Fruit fly (Drosophila melanogaster) whole organism, embryonic: ENCODE results near the gene barc.
A peak's percentile ranks its signal among the peaks of the same experiment; 100 is the strongest.

Experiments
- BEAF-32 ChIP-seq: fragments of 200-800 bp; sonication (Bioruptor generic); optimal IDR thresholded peaks from 3 replicates; lab custom pipeline; 2017; ENCODE audit warnings: missing biosample characterization, missing genetic modification characterization, mild to moderate bottlenecking, moderate library complexity, missing genetic modification reagents
- CG12659 ChIP-seq: fragments of 200-800 bp; sonication (Bioruptor generic); optimal IDR thresholded peaks from 3 replicates; lab custom pipeline; 2017; ENCODE audit warnings: mild to moderate bottlenecking, missing biosample characterization, missing genetic modification reagents, missing genetic modification characterization
- CG15514 ChIP-seq: fragments of 200-800 bp; sonication (Bioruptor generic); optimal IDR thresholded peaks from 3 replicates; lab custom pipeline; 2017; ENCODE audit warnings: missing biosample characterization, missing genetic modification characterization, mild to moderate bottlenecking, moderate library complexity, missing genetic modification reagents
- CG17802 ChIP-seq: fragments of 200-800 bp; sonication (Bioruptor generic); optimal IDR thresholded peaks from 2 replicates; lab custom pipeline; 2018; ENCODE audit warnings: missing biosample characterization, mild to moderate bottlenecking, missing genetic modification characterization, moderate library complexity
- CG3065 ChIP-seq: fragments of 200-800 bp; sonication (Bioruptor generic); optimal IDR thresholded peaks from 2 replicates; lab custom pipeline; 2016; ENCODE audit warnings: missing biosample characterization, missing genetic modification characterization
- CG34224 ChIP-seq: fragments of 200-800 bp; sonication (Bioruptor generic); IDR thresholded peaks from 3 replicates; pipeline ENCODE4 v1.3.6; 2022; ENCODE audit warnings: missing biosample characterization, missing genetic modification characterization; ENCODE audit not compliant: partially characterized antibody
- CG3847 ChIP-seq: fragments of 200-800 bp; sonication (Bioruptor generic); IDR thresholded peaks from 2 replicates; pipeline ENCODE4 v1.3.6; 2022; ENCODE audit warnings: missing biosample characterization, missing genetic modification characterization
- CG6791 ChIP-seq: fragments of 200-800 bp; sonication (Bioruptor generic); IDR thresholded peaks from 3 replicates; pipeline ENCODE4 v1.3.6; 2022; ENCODE audit warnings: missing biosample characterization, missing genetic modification characterization; ENCODE audit not compliant: partially characterized antibody
- CG7963 ChIP-seq: fragments of 200-800 bp; sonication (Bioruptor generic); IDR thresholded peaks from 3 replicates; pipeline ENCODE4 v1.3.6; 2022; ENCODE audit warnings: missing biosample characterization, missing genetic modification characterization; ENCODE audit not compliant: partially characterized antibody
- CG8290 ChIP-seq, 3 experiments: fragments of 200-800 bp; sonication (Bioruptor generic); optimal IDR thresholded peaks; 2 replicates each; lab custom pipeline; 2016 to 2019; ENCODE audit warnings: missing biosample characterization in 3 of 3, missing genetic modification characterization in 3 of 3, mild to moderate bottlenecking in 2 of 3, moderate library complexity in 1 of 3
- CG9797 ChIP-seq: fragments of 200-800 bp; sonication (Bioruptor generic); optimal IDR thresholded peaks from 3 replicates; lab custom pipeline; 2018; ENCODE audit warnings: missing biosample characterization, mild to moderate bottlenecking, missing genetic modification characterization
- Dfd ChIP-seq, 2 experiments: fragments of >200 bp; optimal IDR thresholded peaks; 2 replicates each; lab custom pipeline; 2017; ENCODE audit warnings: missing biosample characterization in 2 of 2, missing genetic modification characterization in 2 of 2
- Dip2 ChIP-seq: fragments of 200-800 bp; sonication (Bioruptor generic); IDR thresholded peaks from 2 replicates; pipeline ENCODE4 v1.3.6; 2022; ENCODE audit warnings: missing biosample characterization, missing genetic modification characterization
- Dp ChIP-seq: fragments of 200-800 bp; sonication (Bioruptor generic); optimal IDR thresholded peaks from 2 replicates; lab custom pipeline; 2018; ENCODE audit warnings: missing biosample characterization, mild to moderate bottlenecking, missing genetic modification characterization, moderate library complexity
- Dref ChIP-seq: fragments of 200-800 bp; sonication (Bioruptor generic); IDR thresholded peaks from 2 replicates; pipeline ENCODE4 v1.3.6; 2022; ENCODE audit warnings: missing biosample characterization, missing genetic modification characterization
- Ets65A ChIP-seq: fragments of 200-800 bp; sonication (Bioruptor generic); peaks from one replicate; lab custom pipeline; 2016; ENCODE audit warnings: missing biosample characterization, missing genetic modification characterization
- Ets97D ChIP-seq: fragments of 200-800 bp; sonication (Bioruptor generic); optimal IDR thresholded peaks from 3 replicates; lab custom pipeline; 2016; ENCODE audit warnings: missing biosample characterization, missing genetic modification characterization
- HLH4C ChIP-seq: fragments of 200-800 bp; sonication (Bioruptor generic); IDR thresholded peaks from 3 replicates; pipeline ENCODE4 v1.3.6; 2022; ENCODE audit warnings: missing biosample characterization, missing genetic modification characterization; ENCODE audit not compliant: partially characterized antibody
- Mad ChIP-seq: fragments of 200-800 bp; sonication (Bioruptor generic); optimal IDR thresholded peaks from 2 replicates; lab custom pipeline; 2016; ENCODE audit warnings: missing biosample characterization, missing genetic modification characterization
- Opbp ChIP-seq: fragments of 200-800 bp; sonication (Bioruptor generic); IDR thresholded peaks from 3 replicates; pipeline ENCODE4 v1.3.6; 2022; ENCODE audit warnings: missing biosample characterization, missing genetic modification characterization; ENCODE audit not compliant: partially characterized antibody
- Optix ChIP-seq: fragments of 200-800 bp; sonication (Bioruptor generic); IDR thresholded peaks from 3 replicates; pipeline ENCODE4 v1.3.6; 2022; ENCODE audit warnings: missing biosample characterization, missing genetic modification characterization
- Scr ChIP-seq: fragments of 200-800 bp; sonication (Bioruptor generic); IDR thresholded peaks from 2 replicates; pipeline ENCODE4 v1.3.6; 2022; ENCODE audit warnings: missing biosample characterization, missing genetic modification characterization; ENCODE audit not compliant: partially characterized antibody
- Sry-δ ChIP-seq: fragments of 200-800 bp; sonication (Bioruptor generic); optimal IDR thresholded peaks from 2 replicates; lab custom pipeline; 2016; ENCODE audit warnings: missing biosample characterization, missing genetic modification characterization
- YL-1 ChIP-seq: fragments of 200-800 bp; sonication (Bioruptor generic); optimal IDR thresholded peaks from 3 replicates; lab custom pipeline; 2017; ENCODE audit warnings: missing biosample characterization, mild to moderate bottlenecking, missing genetic modification characterization
- amos ChIP-seq: fragments of 200-800 bp; sonication (Bioruptor generic); IDR thresholded peaks from 2 replicates; pipeline ENCODE4 v1.3.6; 2022; ENCODE audit warnings: missing biosample characterization, missing genetic modification characterization; ENCODE audit not compliant: partially characterized antibody
- bigmax ChIP-seq: fragments of 200-800 bp; sonication (Bioruptor generic); optimal IDR thresholded peaks from 2 replicates; lab custom pipeline; 2018; ENCODE audit warnings: missing biosample characterization, mild to moderate bottlenecking, missing genetic modification characterization
- nmo ChIP-seq: fragments of 200-800 bp; sonication (Bioruptor generic); optimal IDR thresholded peaks from 2 replicates; lab custom pipeline; 2018; ENCODE audit warnings: missing biosample characterization, mild to moderate bottlenecking, missing genetic modification characterization, moderate library complexity
- pzg ChIP-seq: fragments of 200-800 bp; sonication (Bioruptor generic); optimal IDR thresholded peaks from 3 replicates; lab custom pipeline; 2018; ENCODE audit warnings: missing biosample characterization, mild to moderate bottlenecking, missing genetic modification characterization, moderate library complexity
- repo ChIP-seq: fragments of 200-800 bp; sonication (Bioruptor generic); optimal IDR thresholded peaks from 2 replicates; lab custom pipeline; 2016; ENCODE audit warnings: missing biosample characterization, missing genetic modification characterization
- sna ChIP-seq: fragments of 200-800 bp; sonication (Bioruptor generic); IDR thresholded peaks from 2 replicates; pipeline ENCODE4 v1.3.6; 2022; ENCODE audit warnings: missing biosample characterization, missing genetic modification characterization; ENCODE audit not compliant: partially characterized antibody
- stwl ChIP-seq: fragments of 200-800 bp; sonication (Bioruptor generic); optimal IDR thresholded peaks from 3 replicates; lab custom pipeline; 2018; ENCODE audit warnings: missing biosample characterization, mild to moderate bottlenecking, missing genetic modification characterization, moderate library complexity
- tna ChIP-seq: fragments of 200-800 bp; sonication (Bioruptor generic); IDR thresholded peaks from 2 replicates; pipeline ENCODE4 v1.3.6; 2022; ENCODE audit warnings: missing biosample characterization, missing genetic modification characterization; ENCODE audit not compliant: partially characterized antibody
- unc-4 ChIP-seq: fragments of 200-800 bp; sonication (Bioruptor generic); IDR thresholded peaks from 2 replicates; pipeline ENCODE4 v1.3.6; 2022; ENCODE audit warnings: missing biosample characterization, missing genetic modification characterization; ENCODE audit not compliant: partially characterized antibody
- wek ChIP-seq: fragments of 200-800 bp; sonication (Bioruptor generic); optimal IDR thresholded peaks from 3 replicates; lab custom pipeline; 2018; ENCODE audit warnings: missing biosample characterization, mild to moderate bottlenecking, missing genetic modification characterization, moderate library complexity
- zfh1 ChIP-seq: fragments of 200-800 bp; sonication (Bioruptor generic); IDR thresholded peaks from 3 replicates; pipeline ENCODE4 v1.3.6; 2022; ENCODE audit warnings: missing biosample characterization, missing genetic modification characterization

Gene barc

dm6 chr3L:21441216-21441813, 8.4 kb upstream of the barc start, which contains the start of gene CG5664 (continued):
- TF ChIP-seq Dp, result peak; percentile 79
- TF ChIP-seq tna (GFP tag; lab: Robert Waterston, UW), result peak; percentile 68
- TF ChIP-seq nmo (GFP tag; lab: Kevin White, UChicago), result peak; percentile 7
- TF ChIP-seq CG15514 (GFP tag; lab: Kevin White, UChicago), result peak; percentile 61
- no peak for TF ChIP-seq CG17802
- peak; percentile 78 for TF ChIP-seq HLH4C
- peak; percentile 68; the same call in 2 of the 3 replicates for TF ChIP-seq CG7963 (GFP tag; lab: Robert Waterston, UW)
- TF ChIP-seq Ets65A, result peak; percentile 78
- peak; percentile 52 for TF ChIP-seq stwl (tag; lab: Kevin White, UChicago)
- TF ChIP-seq bigmax (GFP tag; lab: Kevin White, UChicago), result no peak
- no peak for TF ChIP-seq Optix (GFP tag; lab: Robert Waterston, UW)
- TF ChIP-seq Scr (GFP tag; lab: Robert Waterston, UW), result peak; percentile 86
- TF ChIP-seq YL-1 (GFP tag; lab: Kevin White, UChicago), result peak; percentile 5
- peak; percentile 85 for TF ChIP-seq sna (GFP tag; lab: Robert Waterston, UW)
- TF ChIP-seq CG3847, result 0 out of 2 replicates have a peak, but pooled peaks have one; percentile 26
- TF ChIP-seq Sry-δ (GFP tag; lab: Kevin White, UChicago), result peak; percentile 81
- peak; percentile 82 for TF ChIP-seq unc-4 (GFP tag; lab: Robert Waterston, UW)
- TF ChIP-seq BEAF-32 (GFP tag; lab: Kevin White, UChicago), result peak; percentile 83
- peak; percentile 80 for TF ChIP-seq CG6791 (GFP tag; lab: Robert Waterston, UW)
- TF ChIP-seq repo, result no peak
- peak; percentile 79 for TF ChIP-seq CG34224 (GFP tag; lab: Robert Waterston, UW)
- peak; percentile 80; the same call in 2 of the 3 replicates for TF ChIP-seq Opbp (GFP tag; lab: Robert Waterston, UW)
- TF ChIP-seq amos (GFP tag; lab: Robert Waterston, UW), result peak; percentile 85
- peak; percentile 29 for TF ChIP-seq Ets97D (GFP tag; lab: Kevin White, UChicago)
- TF ChIP-seq wek, result peak; percentile 76
- peak; percentile 28 for TF ChIP-seq CG12659 (GFP tag; lab: Kevin White, UChicago)
- no peak for TF ChIP-seq Dip2 (GFP tag; lab: Robert Waterston, UW)
- peak; percentile 56 for TF ChIP-seq pzg (GFP tag; lab: Kevin White, UChicago)
- peak; percentile 66 for TF ChIP-seq Dref (GFP tag; lab: Robert Waterston, UW)
- no peak for TF ChIP-seq zfh1 (GFP tag; lab: Robert Waterston, UW)
- TF ChIP-seq CG9797, result peak; percentile 31
- no peak for TF ChIP-seq CG8290 (GFP tag; optimal IDR thresholded peaks at IDR 0.05; lab: Kevin White, UChicago)
- no peak for TF ChIP-seq CG8290 (tag; optimal IDR thresholded peaks at IDR 0.05; lab: Kevin White, UChicago)
- TF ChIP-seq Mad (GFP tag; lab: Kevin White, UChicago), result no peak

dm6 chr3L:21436089-21436488, 3.2 kb upstream of the barc start:
- TF ChIP-seq CG3065 (GFP tag; lab: Kevin White, UChicago) (no peak), Dfd (GFP tag; optimal IDR thresholded peaks at IDR 0.05; lab: Kevin White, UChicago) (peak in 1 of 2 experiments; percentile 52)
